Worm (Caenorhabditis elegans) whole organism, dauer: ENCODE measurements around the gene Y39A3B.7.

ENCODE experiments used
- unc-62 ChIP-seq: sonication (generic microtip); optimal IDR thresholded peaks from 2 replicates; lab custom pipeline; 2017; ENCODE audit warnings: missing biosample characterization, missing genetic modification reagents, missing genetic modification characterization

Gene Y39A3B.7

DNA sequence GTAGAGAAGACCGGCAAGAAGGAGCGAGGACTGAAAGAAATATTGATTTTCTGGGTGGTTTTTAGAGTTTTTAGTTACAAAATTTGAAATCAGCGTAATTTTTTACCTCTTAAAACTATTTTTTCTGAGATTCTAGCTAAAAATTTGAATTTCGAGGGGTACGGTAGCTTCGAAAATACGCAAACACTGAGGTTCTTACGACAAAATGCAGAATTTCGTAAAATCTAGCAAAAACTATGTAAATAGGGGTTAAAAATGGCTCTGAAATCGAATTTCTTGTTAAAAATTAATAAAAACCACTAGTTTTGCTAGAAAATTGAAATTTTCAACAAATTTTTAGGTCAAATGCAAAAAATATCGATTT lies 45.2 kb downstream of the Y39A3B.7 start:
- TF ChIP-seq unc-62 (GFP tag; lab: Kevin White, UChicago): no peak

DNA sequence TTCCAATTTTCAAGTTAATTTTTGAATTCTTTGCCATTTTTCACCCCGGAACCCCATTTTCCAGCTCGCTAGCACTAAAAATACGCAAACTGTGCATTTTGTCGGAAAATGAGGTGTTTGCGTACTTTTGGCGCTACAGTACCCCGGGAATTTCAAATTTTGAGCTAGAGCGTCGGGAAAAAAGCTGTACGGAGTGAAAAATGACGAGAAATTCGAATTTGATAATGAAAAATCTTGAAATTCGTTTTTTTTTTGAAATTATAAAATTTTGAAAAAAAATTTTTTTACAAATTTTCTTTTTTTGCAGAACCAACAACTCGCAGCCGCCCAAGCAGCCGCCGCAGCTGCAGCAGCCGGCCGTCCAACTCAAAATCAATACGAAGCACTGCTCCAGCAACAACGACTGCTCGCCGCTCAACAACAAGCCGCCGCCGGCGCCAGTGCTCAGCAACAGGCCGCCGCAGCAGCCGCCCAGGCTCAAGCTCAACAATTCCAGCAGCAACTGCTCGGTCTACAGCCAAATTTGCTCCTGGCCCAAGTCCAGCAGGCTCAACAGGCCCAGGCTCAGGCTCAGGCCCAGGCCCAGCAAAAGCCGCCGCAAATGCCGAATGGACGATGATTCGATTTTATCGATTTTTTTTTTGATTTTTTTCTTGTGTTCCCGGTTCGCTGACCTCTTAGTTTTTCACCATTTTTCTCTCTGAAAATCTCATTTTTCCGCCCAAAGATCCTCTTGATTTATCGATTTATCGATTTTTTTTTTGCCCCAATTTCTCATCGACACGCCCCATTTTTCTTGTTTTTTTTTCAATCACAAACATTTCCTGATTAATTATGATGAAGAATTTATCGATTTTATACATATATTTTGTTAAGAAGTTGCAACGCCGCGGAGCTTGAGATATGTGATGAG lies 45.8 kb downstream of the Y39A3B.7 start:
- no peak for TF ChIP-seq unc-62 (GFP tag; lab: Kevin White, UChicago)

DNA sequence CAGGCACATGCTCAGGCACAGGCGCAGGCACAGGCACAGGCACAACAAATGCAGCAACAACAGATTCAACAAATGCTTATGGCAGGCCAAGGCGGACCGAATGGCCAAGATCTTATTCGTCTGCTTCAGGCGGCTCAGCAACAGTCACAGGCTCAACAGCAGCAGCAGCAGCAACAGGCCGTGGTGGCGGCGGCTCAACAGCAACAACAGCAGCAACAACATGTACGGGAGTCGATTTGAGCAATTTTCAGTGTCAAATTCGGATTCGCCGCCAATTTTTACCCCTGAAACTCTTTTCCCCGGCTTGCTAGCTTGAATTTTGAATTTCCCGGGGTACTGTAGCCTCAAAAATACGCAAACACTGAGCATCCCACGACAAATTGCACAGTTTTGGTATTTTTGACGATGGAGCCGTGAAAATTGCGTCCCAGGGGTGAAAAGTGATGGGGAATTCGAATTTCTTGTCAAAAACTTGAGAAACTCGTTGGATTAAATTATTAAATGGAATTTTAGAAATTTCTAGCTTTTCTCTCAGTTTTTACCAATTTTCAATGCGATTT lies 46.8 kb downstream of the Y39A3B.7 start:
- TF ChIP-seq unc-62 (GFP tag; lab: Kevin White, UChicago): no peak

DNA sequence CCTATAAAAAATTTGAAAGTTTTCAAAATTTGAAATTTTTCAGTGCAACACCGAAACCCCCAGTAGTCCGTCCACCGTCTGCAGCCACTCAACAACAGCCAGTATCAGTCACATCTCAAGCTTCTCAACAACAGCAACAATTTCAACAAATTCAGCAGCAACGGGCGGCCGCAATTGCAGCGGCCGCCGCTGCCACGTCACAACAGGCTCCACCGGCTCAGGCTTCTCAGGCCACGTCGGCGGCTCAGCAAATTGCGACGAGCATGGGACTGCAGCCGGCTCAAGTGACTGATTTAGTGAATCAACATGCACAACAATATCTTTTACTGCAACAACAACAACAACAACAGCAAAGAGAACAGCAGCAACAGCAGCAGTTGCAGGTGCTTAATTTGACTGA lies 50.6 kb downstream of the Y39A3B.7 start:
- no peak for TF ChIP-seq unc-62 (GFP tag; lab: Kevin White, UChicago)
